Fruit fly (Drosophila melanogaster) whole organism, prepupa: Measurements from ENCODE around the gene CG14445.

Source experiments
- Blimp-1 ChIP-seq: fragments of 200-800 bp; sonication (Bioruptor generic); optimal IDR thresholded peaks from 3 replicates; lab custom pipeline; 2017; ENCODE audit warnings: missing biosample characterization, missing genetic modification characterization, mild to moderate bottlenecking, moderate library complexity, missing genetic modification reagents
- CG11762 ChIP-seq: fragments of 200-800 bp; sonication (Bioruptor generic); optimal IDR thresholded peaks from 3 replicates; lab custom pipeline; 2016; ENCODE audit warnings: missing biosample characterization, missing genetic modification characterization; ENCODE audit not compliant: insufficient read depth
- CG16779 ChIP-seq: fragments of 200-800 bp; sonication (Bioruptor generic); optimal IDR thresholded peaks from 3 replicates; lab custom pipeline; 2017; ENCODE audit warnings: missing biosample characterization, mild to moderate bottlenecking, missing genetic modification characterization
- CG3032 ChIP-seq: fragments of 200-800 bp; optimal IDR thresholded peaks from 2 replicates; lab custom pipeline; 2019; ENCODE audit warnings: missing biosample characterization, mild to moderate bottlenecking, missing genetic modification characterization, moderate library complexity
- CG31627 ChIP-seq: fragments of 200-800 bp; sonication (Bioruptor generic); optimal IDR thresholded peaks from 3 replicates; lab custom pipeline; 2016; ENCODE audit warnings: missing biosample characterization, missing genetic modification characterization
- CG32006 ChIP-seq: fragments of 200-800 bp; sonication (Bioruptor generic); optimal IDR thresholded peaks from 3 replicates; lab custom pipeline; 2017; ENCODE audit warnings: missing biosample characterization, mild to moderate bottlenecking, missing genetic modification characterization
- CG34406 ChIP-seq: fragments of 200-800 bp; sonication (Bioruptor generic); optimal IDR thresholded peaks from 3 replicates; lab custom pipeline; 2016; ENCODE audit warnings: missing biosample characterization, missing genetic modification characterization
- CG3919 ChIP-seq: fragments of 200-800 bp; sonication (Bioruptor generic); optimal IDR thresholded peaks from 3 replicates; lab custom pipeline; 2016; ENCODE audit warnings: missing biosample characterization, missing genetic modification characterization
- CG6163 ChIP-seq: fragments of 200-800 bp; sonication (Bioruptor generic); IDR thresholded peaks from 3 replicates; pipeline ENCODE4 v1.3.6; 2022; ENCODE audit warnings: missing biosample characterization, missing genetic modification characterization
- CG6276 ChIP-seq: fragments of 200-800 bp; sonication (Bioruptor generic); optimal IDR thresholded peaks from 2 replicates; lab custom pipeline; 2017; ENCODE audit warnings: missing biosample characterization, mild to moderate bottlenecking, missing genetic modification characterization
- CG6808 ChIP-seq: fragments of 200-800 bp; sonication (Bioruptor generic); optimal IDR thresholded peaks from 3 replicates; lab custom pipeline; 2017; ENCODE audit warnings: missing biosample characterization, missing genetic modification characterization, mild to moderate bottlenecking, moderate library complexity, missing genetic modification reagents
- CG6854 ChIP-seq: fragments of 200-800 bp; sonication (Bioruptor generic); optimal IDR thresholded peaks from 2 replicates; lab custom pipeline; 2017; ENCODE audit warnings: missing biosample characterization, mild to moderate bottlenecking, missing genetic modification characterization
- CG7368 ChIP-seq: fragments of 200-800 bp; sonication (Bioruptor generic); optimal IDR thresholded peaks from 3 replicates; lab custom pipeline; 2016; ENCODE audit warnings: missing biosample characterization, missing genetic modification characterization
- CG8119 ChIP-seq: fragments of 200-800 bp; sonication (Bioruptor generic); IDR thresholded peaks from 3 replicates; pipeline ENCODE4 v1.3.6; 2022; ENCODE audit warnings: missing biosample characterization, missing genetic modification characterization
- CG8632 ChIP-seq: fragments of 200-800 bp; sonication (Bioruptor generic); optimal IDR thresholded peaks from 3 replicates; lab custom pipeline; 2016; ENCODE audit warnings: missing biosample characterization, missing genetic modification characterization
- Eip78C ChIP-seq: fragments of 200-800 bp; sonication (Bioruptor generic); peaks from one replicate; lab custom pipeline; 2016; ENCODE audit warnings: missing biosample characterization, missing genetic modification characterization
- Hr4 ChIP-seq: fragments of 200-800 bp; sonication (Bioruptor generic); optimal IDR thresholded peaks from 3 replicates; lab custom pipeline; 2016; ENCODE audit warnings: missing biosample characterization, missing genetic modification characterization
- Lpt ChIP-seq: fragments of 200-800 bp; sonication (Bioruptor generic); optimal IDR thresholded peaks from 3 replicates; lab custom pipeline; 2016; ENCODE audit warnings: missing biosample characterization, missing genetic modification characterization
- Met ChIP-seq: fragments of 200-800 bp; sonication (Bioruptor generic); optimal IDR thresholded peaks from 3 replicates; lab custom pipeline; 2016; ENCODE audit warnings: missing biosample characterization, missing genetic modification characterization
- OdsH ChIP-seq: fragments of 200-800 bp; sonication (Bioruptor generic); optimal IDR thresholded peaks from 3 replicates; lab custom pipeline; 2016; ENCODE audit warnings: missing biosample characterization, missing genetic modification characterization
- Sox102F ChIP-seq: fragments of 200-800 bp; sonication (Bioruptor generic); optimal IDR thresholded peaks from 2 replicates; lab custom pipeline; 2016; ENCODE audit warnings: missing biosample characterization, mild to moderate bottlenecking, missing genetic modification characterization
- Sox14 ChIP-seq: fragments of 200-800 bp; sonication (Bioruptor generic); optimal IDR thresholded peaks from 3 replicates; lab custom pipeline; 2016; ENCODE audit warnings: missing biosample characterization, missing genetic modification characterization
- achi ChIP-seq: fragments of 200-800 bp; sonication (Bioruptor generic); optimal IDR thresholded peaks from 3 replicates; lab custom pipeline; 2016; ENCODE audit warnings: missing biosample characterization, missing genetic modification characterization
- acj6 ChIP-seq: fragments of 200-800 bp; sonication (Bioruptor generic); optimal IDR thresholded peaks from 3 replicates; lab custom pipeline; 2016; ENCODE audit warnings: missing biosample characterization, missing genetic modification characterization
- cyc ChIP-seq: fragments of 200-800 bp; sonication (Bioruptor generic); optimal IDR thresholded peaks from 3 replicates; lab custom pipeline; 2016; ENCODE audit warnings: missing biosample characterization, missing genetic modification characterization
- dac ChIP-seq: fragments of 200-800 bp; sonication (Bioruptor generic); optimal IDR thresholded peaks from 2 replicates; lab custom pipeline; 2017; ENCODE audit warnings: missing biosample characterization, mild to moderate bottlenecking, missing genetic modification characterization
- dsx ChIP-seq: fragments of 200-800 bp; optimal IDR thresholded peaks from 3 replicates; lab custom pipeline; 2019; ENCODE audit warnings: missing biosample characterization, mild to moderate bottlenecking, missing genetic modification characterization, moderate library complexity; ENCODE audit not compliant: poor library complexity, severe bottlenecking
- eg ChIP-seq: fragments of 200-800 bp; sonication (Bioruptor generic); IDR thresholded peaks from 3 replicates; pipeline ENCODE4 v1.3.6; 2022; ENCODE audit warnings: missing biosample characterization, missing genetic modification characterization
- esn ChIP-seq: fragments of 200-800 bp; sonication (Bioruptor generic); optimal IDR thresholded peaks from 2 replicates; lab custom pipeline; 2016; ENCODE audit warnings: missing biosample characterization, mild to moderate bottlenecking, missing genetic modification characterization, moderate library complexity
- fd59A ChIP-seq: fragments of 200-800 bp; sonication (Bioruptor generic); optimal IDR thresholded peaks from 2 replicates; lab custom pipeline; 2017; ENCODE audit warnings: missing biosample characterization, mild to moderate bottlenecking, missing genetic modification characterization, missing genetic modification reagents
- fd85E ChIP-seq: fragments of 200-800 bp; sonication (Bioruptor generic); optimal IDR thresholded peaks from 3 replicates; lab custom pipeline; 2016; ENCODE audit warnings: missing biosample characterization, missing genetic modification characterization
- fkh ChIP-seq: fragments of 200-800 bp; sonication (Bioruptor generic); optimal IDR thresholded peaks from 3 replicates; lab custom pipeline; 2017; ENCODE audit warnings: missing biosample characterization, mild to moderate bottlenecking, missing genetic modification characterization, moderate library complexity
- lz ChIP-seq: fragments of 200-800 bp; sonication (Bioruptor generic); optimal IDR thresholded peaks from 3 replicates; lab custom pipeline; 2016; ENCODE audit warnings: missing biosample characterization, missing genetic modification characterization
- pdm3 ChIP-seq: fragments of 200-800 bp; sonication (Bioruptor generic); optimal IDR thresholded peaks from 3 replicates; lab custom pipeline; 2016; ENCODE audit warnings: missing biosample characterization, missing genetic modification characterization
- salr ChIP-seq, 2 experiments: fragments of 200-800 bp; sonication (Bioruptor generic); optimal IDR thresholded peaks; 3 replicates each; lab custom pipeline; 2016 to 2018; ENCODE audit warnings: missing biosample characterization in 2 of 2, missing genetic modification characterization in 2 of 2, mild to moderate bottlenecking in 1 of 2
- spab ChIP-seq: fragments of 200-800 bp; sonication (Bioruptor generic); optimal IDR thresholded peaks from 2 replicates; lab custom pipeline; 2017; ENCODE audit warnings: missing biosample characterization, mild to moderate bottlenecking, missing genetic modification characterization, missing genetic modification reagents
- ss ChIP-seq, 2 experiments: fragments of 200-800 bp; sonication (Bioruptor generic); optimal IDR thresholded peaks; 2 replicates in 1 of 2; 3 replicates in 1 of 2; lab custom pipeline; 2017 to 2018; ENCODE audit warnings: mild to moderate bottlenecking in 2 of 2, missing biosample characterization in 2 of 2, missing genetic modification characterization in 2 of 2, moderate library complexity in 1 of 2
- svp ChIP-seq: fragments of 200-800 bp; sonication (Bioruptor generic); peaks from one replicate; lab custom pipeline; 2016; ENCODE audit warnings: missing biosample characterization, missing genetic modification characterization
- topi ChIP-seq: fragments of 200-800 bp; sonication (Bioruptor generic); optimal IDR thresholded peaks from 3 replicates; lab custom pipeline; 2016; ENCODE audit warnings: missing biosample characterization, missing genetic modification characterization
- vri ChIP-seq: fragments of 200-800 bp; sonication (Bioruptor generic); optimal IDR thresholded peaks from 3 replicates; lab custom pipeline; 2016; ENCODE audit warnings: missing biosample characterization, mild to moderate bottlenecking, missing genetic modification characterization

Gene CG14445

DNA sequence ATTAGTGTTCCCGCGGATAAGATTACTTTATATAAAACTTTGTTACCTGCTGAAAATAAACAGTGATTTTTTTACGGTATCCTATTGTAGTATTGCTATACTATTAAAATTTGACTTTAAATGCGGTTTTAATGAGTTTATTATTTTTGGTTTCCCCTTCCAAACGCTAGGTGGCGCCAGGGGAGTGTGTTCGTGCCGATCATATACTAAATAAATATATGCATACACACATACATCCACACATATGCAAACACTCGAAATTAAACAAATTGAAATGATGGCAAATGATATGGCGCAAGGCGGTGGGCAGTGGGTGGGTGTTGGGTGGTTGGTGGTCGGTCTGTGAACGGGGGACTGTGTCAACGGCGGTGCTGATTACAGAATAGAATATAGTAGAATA is 16.6 kb downstream of the CG14445 start:
- peak; percentile 76 for TF ChIP-seq fkh (GFP tag; lab: Kevin White, UChicago)
- no peak for TF ChIP-seq CG31627 (GFP tag; lab: Kevin White, UChicago)

DNA sequence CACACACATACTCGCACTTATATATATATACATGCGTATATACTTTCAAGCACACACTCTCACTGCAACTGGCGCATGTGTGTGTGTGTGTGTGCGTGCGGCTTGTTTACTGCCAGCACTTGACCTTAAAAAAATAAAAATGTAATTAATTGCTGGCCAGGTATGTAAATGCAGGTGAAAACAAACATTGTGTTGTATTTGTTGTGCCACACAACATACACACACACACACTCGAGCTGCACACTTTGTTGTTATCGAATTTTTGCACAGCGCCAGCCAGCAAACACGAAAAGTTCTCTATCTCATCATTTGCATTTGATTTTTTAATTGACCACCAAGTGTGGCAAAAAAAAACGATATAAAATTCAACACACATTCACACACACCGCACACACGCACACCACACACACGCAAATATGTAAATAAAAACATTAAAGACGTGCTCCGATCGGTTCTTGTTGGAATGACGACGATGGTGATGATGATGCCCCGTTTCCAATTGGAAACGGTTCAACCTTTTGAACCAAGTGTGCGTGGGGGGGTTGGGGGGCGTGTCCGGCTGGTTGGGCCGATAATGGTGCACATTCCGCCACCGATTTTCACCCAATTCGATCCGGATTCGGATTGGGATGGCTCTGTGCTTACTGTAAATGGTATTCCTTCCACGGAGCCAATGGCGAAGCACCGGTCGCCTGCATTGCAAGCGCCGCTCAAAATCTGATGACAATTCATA is 17.7 kb downstream of the CG14445 start:
- no peak for TF ChIP-seq CG8632
- peak; percentile 58 for TF ChIP-seq svp
- TF ChIP-seq dsx (GFP tag; lab: Kevin White, UChicago): peak; percentile 49

DNA sequence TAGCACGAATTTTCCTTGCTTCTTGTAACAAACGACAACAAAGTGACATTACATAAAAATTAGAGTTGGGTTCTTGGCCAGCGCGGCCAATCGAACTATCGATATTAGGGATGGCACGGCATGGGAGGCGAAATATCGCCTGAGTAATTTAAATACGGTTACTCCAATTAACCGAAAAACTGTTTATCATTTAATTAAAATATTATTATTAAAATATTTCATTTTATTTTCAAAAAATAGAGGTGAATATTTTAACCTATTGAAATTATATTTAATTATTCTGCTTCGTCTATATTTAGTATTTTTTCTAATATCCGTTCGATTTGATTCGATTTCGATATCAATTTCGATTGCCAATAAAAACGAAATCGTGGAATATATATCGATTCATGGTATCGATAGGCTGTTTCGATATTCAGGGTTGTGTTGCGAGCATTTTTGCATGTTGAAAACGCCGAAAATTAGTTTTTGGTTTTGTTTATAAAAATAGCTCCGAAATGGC is 18.4 kb downstream of the CG14445 start, which contains the start of the genes Rbcn-3A and Spx:
Gene Rbcn-3A, minus strand, starts transcription at position 74 of the 502 bp plus-strand sequence.
Gene Spx, plus strand, starts transcription at position 409 of the 502 bp plus-strand sequence.
- peak; percentile 13 for TF ChIP-seq topi
- no peak for TF ChIP-seq Sox102F
- peak; percentile 42 for TF ChIP-seq esn
- no peak for TF ChIP-seq fd85E (GFP tag; lab: Kevin White, UChicago)
- TF ChIP-seq eg (GFP tag; lab: Robert Waterston, UW): 0 out of 3 replicates have a peak, but pooled peaks have one; percentile 13
- peak; percentile 45 for TF ChIP-seq dsx (GFP tag; lab: Kevin White, UChicago)
- peak; percentile 61 for TF ChIP-seq Eip78C (GFP tag; lab: Kevin White, UChicago)
- TF ChIP-seq acj6 (GFP tag; lab: Kevin White, UChicago): peak; percentile 35
- no peak for TF ChIP-seq CG6854 (GFP tag; lab: Kevin White, UChicago)
- TF ChIP-seq CG6163 (GFP tag; lab: Robert Waterston, UW): no peak
- peak; percentile 9 for TF ChIP-seq lz (GFP tag; lab: Kevin White, UChicago)
- TF ChIP-seq achi: peak; percentile 47
- TF ChIP-seq pdm3 (GFP tag; lab: Kevin White, UChicago): no peak
- TF ChIP-seq CG3032 (tag; lab: Kevin White, UChicago): peak; percentile 41
- TF ChIP-seq CG6808 (GFP tag; lab: Kevin White, UChicago): no peak
- TF ChIP-seq Lpt (GFP tag; lab: Kevin White, UChicago): no peak
- no peak for TF ChIP-seq salr (GFP tag; optimal IDR thresholded peaks at IDR 0.05; lab: Kevin White, UChicago)
- TF ChIP-seq cyc: no peak
- peak; percentile 39 for TF ChIP-seq vri (GFP tag; lab: Kevin White, UChicago)
- no peak for TF ChIP-seq Hr4
- no peak for TF ChIP-seq CG16779
- TF ChIP-seq dac (GFP tag; lab: Kevin White, UChicago): no peak
- no peak for TF ChIP-seq CG11762 (GFP tag; lab: Kevin White, UChicago)
- TF ChIP-seq CG34406: peak; percentile 10
- TF ChIP-seq OdsH (GFP tag; lab: Kevin White, UChicago): no peak
- peak; percentile 20 for TF ChIP-seq CG8632
- TF ChIP-seq CG3919 (GFP tag; lab: Kevin White, UChicago): no peak
- no peak for TF ChIP-seq CG7368
- TF ChIP-seq ss (GFP tag; optimal IDR thresholded peaks at IDR 0.05; lab: Kevin White, UChicago): no peak
- no peak for TF ChIP-seq Sox14
- no peak for TF ChIP-seq fd59A
- TF ChIP-seq CG8119: no peak
- no peak for TF ChIP-seq CG6276
- TF ChIP-seq CG31627 (GFP tag; lab: Kevin White, UChicago): peak; percentile 3
- TF ChIP-seq Blimp-1 (GFP tag; lab: Kevin White, UChicago): no peak
- no peak for TF ChIP-seq CG32006 (GFP tag; lab: Kevin White, UChicago)
- no peak for TF ChIP-seq spab (GFP tag; lab: Kevin White, UChicago)
- no peak for TF ChIP-seq Met (GFP tag; lab: Kevin White, UChicago)
- TF ChIP-seq svp: no peak
